Worm (Caenorhabditis elegans): ENCODE measurements around the gene K10H10.5.

The K10H10.5 gene

ce11 chrII:14497848-14498247 lies 3.7 kb upstream of the K10H10.5 start, which contains the start of gene dhs-8 (continued):
- TF ChIP-seq nhr-12 (tag; optimal IDR thresholded peaks at IDR 0.05), result no peak
- no peak for TF ChIP-seq hpl-2 (GFP tag; optimal IDR thresholded peaks at IDR 0.05)
- no peak for TF ChIP-seq snpc-4 (tag; optimal IDR thresholded peaks at IDR 0.05)
- TF ChIP-seq unc-62 (GFP tag; optimal IDR thresholded peaks at IDR 0.05), result no peak
- TF ChIP-seq aha-1 (tag; optimal IDR thresholded peaks at IDR 0.05), result no peak
- peak; percentile 47 for TF ChIP-seq nhr-85 (tag)
- no peak for TF ChIP-seq ets-5 (GFP tag; IDR thresholded peaks at IDR 0.05)
- no peak for TF ChIP-seq egl-27 (tag; optimal IDR thresholded peaks at IDR 0.05)
- no peak for TF ChIP-seq C04F5.9 (tag; optimal IDR thresholded peaks at IDR 0.05)
- TF ChIP-seq ceh-63 (GFP tag; optimal IDR thresholded peaks at IDR 0.05), result no peak
- no peak for TF ChIP-seq F16B12.6 (tag; optimal IDR thresholded peaks at IDR 0.05)
- no peak for TF ChIP-seq ces-1 (GFP tag; optimal IDR thresholded peaks at IDR 0.05)
- no peak for TF ChIP-seq ceh-88 (GFP tag; IDR thresholded peaks at IDR 0.05)
- TF ChIP-seq dpl-1 (GFP tag; optimal IDR thresholded peaks at IDR 0.05), result no peak
- no peak for TF ChIP-seq mdl-1 (tag; optimal IDR thresholded peaks at IDR 0.05)
- no peak for TF ChIP-seq sox-4 (tag; optimal IDR thresholded peaks at IDR 0.05)
- no peak for TF ChIP-seq mab-9 (GFP tag; IDR thresholded peaks at IDR 0.05)
- no peak for TF ChIP-seq xbp-1 (tag; optimal IDR thresholded peaks at IDR 0.05)
- TF ChIP-seq lin-13 (GFP tag; optimal IDR thresholded peaks at IDR 0.05), result no peak
- peak in 2 of 6 experiments; percentile 19 to 26 for TF ChIP-seq elt-3 (tag; optimal IDR thresholded peaks at IDR 0.05)
- TF ChIP-seq fkh-8 (tag; optimal IDR thresholded peaks at IDR 0.05), result no peak
- no peak for TF ChIP-seq C16A3.4 (tag; optimal IDR thresholded peaks at IDR 0.05)
- TF ChIP-seq zag-1 (tag; optimal IDR thresholded peaks at IDR 0.05), result no peak
- no peak for TF ChIP-seq pag-3 (tag; optimal IDR thresholded peaks at IDR 0.05; ENCODE audit: borderline replicate concordance, insufficient read depth)
- TF ChIP-seq lsy-2 (tag; optimal IDR thresholded peaks at IDR 0.05), result no peak
- TF ChIP-seq jun-1 (tag; optimal IDR thresholded peaks at IDR 0.05), result no peak
- TF ChIP-seq tbx-2 (tag; optimal IDR thresholded peaks at IDR 0.05), result no peak
- peak; percentile 67 for TF ChIP-seq nhr-20 (tag; optimal IDR thresholded peaks at IDR 0.05)
- TF ChIP-seq unc-86 (tag; optimal IDR thresholded peaks at IDR 0.05), result no peak
- no peak for TF ChIP-seq nhr-77 (tag; optimal IDR thresholded peaks at IDR 0.05)
- TF ChIP-seq pax-3 (tag; optimal IDR thresholded peaks at IDR 0.05), result no peak
- TF ChIP-seq lin-14 (GFP tag; optimal IDR thresholded peaks at IDR 0.05), result no peak
- no peak for TF ChIP-seq irx-1 (tag; optimal IDR thresholded peaks at IDR 0.05)
- TF ChIP-seq nhr-84 (tag; optimal IDR thresholded peaks at IDR 0.05), result no peak
- no peak for TF ChIP-seq lin-15B (tag; optimal IDR thresholded peaks at IDR 0.05)
- TF ChIP-seq unc-98 (GFP tag; IDR thresholded peaks at IDR 0.05), result no peak
- TF ChIP-seq ceh-8 (GFP tag; optimal IDR thresholded peaks at IDR 0.05), result no peak
- no peak for TF ChIP-seq fkh-4 (tag; optimal IDR thresholded peaks at IDR 0.05; ENCODE audit: borderline replicate concordance)
- no peak for TF ChIP-seq nhr-47 (tag; optimal IDR thresholded peaks at IDR 0.05)
- no peak for TF ChIP-seq hlh-4 (tag; optimal IDR thresholded peaks at IDR 0.05)
- no peak for TF ChIP-seq fos-1 (tag; optimal IDR thresholded peaks at IDR 0.05)
- TF ChIP-seq sup-37 (GFP tag; optimal IDR thresholded peaks at IDR 0.05), result no peak
- TF ChIP-seq snu-23 (GFP tag; optimal IDR thresholded peaks at IDR 0.05), result peak; percentile 41
- TF ChIP-seq dsc-1 (tag; optimal IDR thresholded peaks at IDR 0.05), result no peak
- TF ChIP-seq C34B4.2 (tag; optimal IDR thresholded peaks at IDR 0.05), result no peak

- TF ChIP-seq nhr-76 (tag; optimal IDR thresholded peaks at IDR 0.05), result no peak
Measured at ce11 chrII:14500122-14500521, 1.4 kb upstream of the K10H10.5 start, which contains the start of gene K10H10.4. Gene K10H10.4, plus strand, starts transcription at chrII:14500422.

Measured in whole organism, L1 larva.